Worm (Caenorhabditis elegans): ENCODE results near the gene sdz-36.

DNA sequence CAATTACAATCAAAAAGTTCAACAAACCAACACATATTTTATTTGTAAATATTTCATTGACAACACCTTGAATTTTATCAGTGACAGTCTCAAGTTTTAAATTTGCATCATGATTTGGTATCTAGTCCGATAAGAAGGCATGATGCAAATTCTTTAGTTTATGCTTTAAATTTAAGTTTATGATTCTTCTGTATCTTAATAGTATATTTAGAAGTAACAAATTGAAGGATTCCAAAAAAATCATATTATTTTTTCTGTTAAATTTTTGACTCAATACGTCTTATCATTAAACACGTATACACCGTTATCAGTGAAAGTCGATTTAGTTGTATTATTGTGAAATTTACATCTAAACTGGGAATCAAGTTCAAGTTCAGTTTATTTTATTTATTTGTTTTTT is 39.5 kb upstream of the sdz-36 start, which contains the start of gene chca-1:
- TF ChIP-seq ztf-11 (tag; optimal IDR thresholded peaks at IDR 0.05) = no peak
- no peak for TF ChIP-seq mep-1 (tag; optimal IDR thresholded peaks at IDR 0.05)
- no peak for TF ChIP-seq unc-62 (GFP tag; optimal IDR thresholded peaks at IDR 0.05)
- TF ChIP-seq nhr-12 (tag; optimal IDR thresholded peaks at IDR 0.05) = no peak
- no peak for TF ChIP-seq snpc-4 (tag; optimal IDR thresholded peaks at IDR 0.05)
- TF ChIP-seq nhr-28 (tag; optimal IDR thresholded peaks at IDR 0.05) = no peak
- TF ChIP-seq lsy-2 (tag; optimal IDR thresholded peaks at IDR 0.05) = no peak
- no peak for TF ChIP-seq lin-13 (tag; optimal IDR thresholded peaks at IDR 0.05)
- TF ChIP-seq nhr-76 (tag; optimal IDR thresholded peaks at IDR 0.05) = no peak
- TF ChIP-seq lin-32 (GFP tag; optimal IDR thresholded peaks at IDR 0.05) = no peak
- no peak for TF ChIP-seq ceh-83 (GFP tag; optimal IDR thresholded peaks at IDR 0.05)
- no peak for TF ChIP-seq nhr-237 (tag; optimal IDR thresholded peaks at IDR 0.05)
- no peak for TF ChIP-seq elt-3 (tag; optimal IDR thresholded peaks at IDR 0.05)

Data from whole organism, mixed stage, embryonic.